Worm (Caenorhabditis elegans) whole organism, L1 larva: Measurements from ENCODE around the gene cec-4.

ENCODE experiments used
- hlh-17 ChIP-seq: fragments of 200-800 bp; sonication (Bioruptor generic); optimal IDR thresholded peaks from 2 replicates; lab custom pipeline; 2018; ENCODE audit warnings: missing genetic modification characterization, mild to moderate bottlenecking, missing compliant biosample characterization, moderate library complexity, borderline replicate concordance
- isw-1 ChIP-seq: fragments of 200-800 bp; sonication (Bioruptor generic); IDR thresholded peaks from 2 replicates; pipeline ENCODE4 v1.3.6; 2022; ENCODE audit warnings: missing genetic modification characterization, missing compliant biosample characterization
- mdl-1 ChIP-seq, 2 experiments: fragments of 150-350 bp; optimal IDR thresholded peaks; 2 replicates each; lab custom pipeline; 2014 to 2017; ENCODE audit warnings: missing biosample characterization in 2 of 2, missing genetic modification characterization in 2 of 2, inconsistent platforms in 1 of 2

DNA sequence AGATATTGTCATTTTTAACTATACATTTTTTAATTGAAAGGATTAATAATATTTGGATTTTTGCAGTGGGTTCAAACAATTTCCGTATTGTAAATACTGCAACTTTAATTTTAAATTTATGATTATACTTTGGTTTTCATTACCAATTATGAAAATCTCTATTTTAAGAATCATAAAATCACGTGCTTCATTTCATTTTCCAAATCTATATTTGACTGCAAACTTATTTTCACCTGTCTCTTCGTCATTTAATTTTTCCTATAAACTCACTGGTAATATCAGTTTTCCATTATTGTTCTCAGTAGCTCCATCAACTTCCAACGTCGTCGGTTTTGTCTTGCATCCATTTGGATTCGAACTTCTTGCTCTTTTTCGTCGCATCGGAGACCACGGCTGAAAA lies 43.2 kb upstream of the cec-4 start, which contains the start of gene R05G6.1:
- TF ChIP-seq hlh-17 = no peak
- TF ChIP-seq mdl-1 (tag; optimal IDR thresholded peaks at IDR 0.05; lab: Kevin White, UChicago) = no peak
- TF ChIP-seq isw-1 (GFP tag; lab: Robert Waterston, UW) = no peak
